Fruit fly (Drosophila melanogaster): Measurements from ENCODE around the gene Tbh.

dm6 chrX:8060921-8061270, 65.4 kb downstream of the Tbh start:
- TF ChIP-seq psq (optimal IDR thresholded peaks at IDR 0.05), result no peak
- TF ChIP-seq CG8478 (optimal IDR thresholded peaks at IDR 0.05), result peak; percentile 98
- TF ChIP-seq usp (GFP tag; optimal IDR thresholded peaks at IDR 0.05), result no peak
- no peak for TF ChIP-seq pan (optimal IDR thresholded peaks at IDR 0.05)
- TF ChIP-seq EcR (GFP tag; optimal IDR thresholded peaks at IDR 0.05), result no peak

All from whole organism.